Fruit fly (Drosophila melanogaster) whole organism, embryonic: Measurements from ENCODE around the gene goe.

Source experiments
- Atf3 ChIP-seq: fragments of 200-800 bp; sonication (Bioruptor generic); optimal IDR thresholded peaks from 3 replicates; lab custom pipeline; 2016; ENCODE audit warnings: missing biosample characterization, missing genetic modification characterization
- B-H1 ChIP-seq: fragments of 200-800 bp; sonication (Bioruptor generic); IDR thresholded peaks from 3 replicates; pipeline ENCODE4 v1.3.6; 2022; ENCODE audit warnings: missing biosample characterization, missing genetic modification characterization
- Bgb ChIP-seq: fragments of 200-800 bp; sonication (Bioruptor generic); IDR thresholded peaks from 2 replicates; pipeline ENCODE4 v1.3.6; 2022; ENCODE audit warnings: missing biosample characterization, missing genetic modification characterization; ENCODE audit not compliant: partially characterized antibody
- CG10543 ChIP-seq: fragments of 200-800 bp; sonication (Bioruptor generic); optimal IDR thresholded peaks from 3 replicates; lab custom pipeline; 2017; ENCODE audit warnings: missing biosample characterization, mild to moderate bottlenecking, missing genetic modification characterization, moderate library complexity
- CG11695 ChIP-seq: fragments of 200-800 bp; sonication (Bioruptor generic); IDR thresholded peaks from 3 replicates; pipeline ENCODE4 v1.3.6; 2022; ENCODE audit warnings: missing biosample characterization, missing genetic modification characterization
- CG13296 ChIP-seq: fragments of 200-800 bp; sonication (Bioruptor generic); optimal IDR thresholded peaks from 3 replicates; lab custom pipeline; 2018; ENCODE audit warnings: missing biosample characterization, mild to moderate bottlenecking, missing genetic modification characterization
- CG13775 ChIP-seq: fragments of 200-800 bp; sonication (Bioruptor generic); optimal IDR thresholded peaks from 3 replicates; lab custom pipeline; 2017; ENCODE audit warnings: missing biosample characterization, mild to moderate bottlenecking, missing genetic modification characterization
- CG14710 ChIP-seq: fragments of 200-800 bp; sonication (Bioruptor generic); optimal IDR thresholded peaks from 3 replicates; lab custom pipeline; 2019; ENCODE audit warnings: missing biosample characterization, mild to moderate bottlenecking, missing genetic modification characterization, moderate library complexity
- CG14860 ChIP-seq: fragments of 200-800 bp; sonication (Bioruptor generic); IDR thresholded peaks from 3 replicates; pipeline ENCODE4 v1.3.6; 2022; ENCODE audit warnings: missing biosample characterization, missing genetic modification characterization; ENCODE audit not compliant: partially characterized antibody
- CG15479 ChIP-seq: fragments of 200-800 bp; sonication (Bioruptor generic); optimal IDR thresholded peaks from 3 replicates; lab custom pipeline; 2019; ENCODE audit warnings: missing biosample characterization, mild to moderate bottlenecking, missing genetic modification characterization, moderate library complexity
- CG1603 ChIP-seq: fragments of 200-800 bp; sonication (Bioruptor generic); optimal IDR thresholded peaks from 2 replicates; lab custom pipeline; 2019; ENCODE audit warnings: missing biosample characterization, mild to moderate bottlenecking, missing genetic modification characterization, moderate library complexity
- CG16815 ChIP-seq: fragments of 200-800 bp; sonication (Bioruptor generic); optimal IDR thresholded peaks from 3 replicates; lab custom pipeline; 2017; ENCODE audit warnings: missing biosample characterization, mild to moderate bottlenecking, missing genetic modification characterization
- CG17829 ChIP-seq: fragments of 200-800 bp; optimal IDR thresholded peaks from 2 replicates; lab custom pipeline; 2019; ENCODE audit warnings: missing biosample characterization, mild to moderate bottlenecking, missing genetic modification characterization, moderate library complexity
- CG18476 ChIP-seq: fragments of 200-800 bp; sonication (Bioruptor generic); optimal IDR thresholded peaks from 2 replicates; lab custom pipeline; 2016; ENCODE audit warnings: missing biosample characterization, mild to moderate bottlenecking, missing genetic modification characterization
- CG30403 ChIP-seq: fragments of 200-800 bp; sonication (Bioruptor generic); optimal IDR thresholded peaks from 3 replicates; lab custom pipeline; 2016; ENCODE audit warnings: missing biosample characterization, missing genetic modification characterization
- CG3281 ChIP-seq: fragments of 200-800 bp; sonication (Bioruptor generic); optimal IDR thresholded peaks from 3 replicates; lab custom pipeline; 2017; ENCODE audit warnings: missing biosample characterization, mild to moderate bottlenecking, missing genetic modification characterization
- CG42726 ChIP-seq: fragments of 200-800 bp; sonication (Bioruptor generic); IDR thresholded peaks from 2 replicates; pipeline ENCODE4 v1.3.6; 2022; ENCODE audit warnings: missing biosample characterization, missing genetic modification characterization; ENCODE audit not compliant: partially characterized antibody
- CG4360 ChIP-seq: fragments of 200-800 bp; sonication (Bioruptor generic); IDR thresholded peaks from 2 replicates; pipeline ENCODE4 v1.3.6; 2022; ENCODE audit warnings: missing biosample characterization, missing genetic modification characterization
- CG4854 ChIP-seq: fragments of 200-800 bp; sonication (Bioruptor generic); optimal IDR thresholded peaks from 2 replicates; lab custom pipeline; 2016; ENCODE audit warnings: missing biosample characterization, missing genetic modification characterization, inconsistent platforms
- CG7556 ChIP-seq: fragments of 200-800 bp; sonication (Bioruptor generic); optimal IDR thresholded peaks from 2 replicates; lab custom pipeline; 2017; ENCODE audit warnings: missing biosample characterization, mild to moderate bottlenecking, missing genetic modification characterization
- CG9215 ChIP-seq: fragments of 200-800 bp; sonication (Bioruptor generic); IDR thresholded peaks from 2 replicates; pipeline ENCODE4 v1.3.6; 2022; ENCODE audit warnings: missing biosample characterization, missing genetic modification characterization
- CG9727 ChIP-seq: fragments of 200-800 bp; sonication (Bioruptor generic); optimal IDR thresholded peaks from 3 replicates; lab custom pipeline; 2017; ENCODE audit warnings: missing biosample characterization, mild to moderate bottlenecking, missing genetic modification characterization
- CG9797 ChIP-seq: fragments of 200-800 bp; sonication (Bioruptor generic); optimal IDR thresholded peaks from 3 replicates; lab custom pipeline; 2018; ENCODE audit warnings: missing biosample characterization, mild to moderate bottlenecking, missing genetic modification characterization
- CG9932 ChIP-seq: fragments of 200-800 bp; sonication (Bioruptor generic); IDR thresholded peaks from 2 replicates; pipeline ENCODE4 v1.3.6; 2022; ENCODE audit warnings: missing biosample characterization, missing genetic modification characterization
- Chrac-16 ChIP-seq: fragments of 200-800 bp; sonication (Bioruptor generic); optimal IDR thresholded peaks from 3 replicates; lab custom pipeline; 2016; ENCODE audit warnings: missing biosample characterization, missing genetic modification characterization
- CrebB ChIP-seq: fragments of 200-800 bp; sonication (Bioruptor generic); optimal IDR thresholded peaks from 3 replicates; lab custom pipeline; 2018; ENCODE audit warnings: missing biosample characterization, mild to moderate bottlenecking, missing genetic modification characterization
- Dp ChIP-seq: fragments of 200-800 bp; sonication (Bioruptor generic); optimal IDR thresholded peaks from 2 replicates; lab custom pipeline; 2018; ENCODE audit warnings: missing biosample characterization, mild to moderate bottlenecking, missing genetic modification characterization, moderate library complexity
- E2f1 ChIP-seq: fragments of 200-800 bp; sonication (Bioruptor generic); IDR thresholded peaks from 2 replicates; pipeline ENCODE4 v1.3.6; 2022; ENCODE audit warnings: missing biosample characterization, missing genetic modification characterization
- Hr51 ChIP-seq, 2 experiments: fragments of 200-800 bp; sonication (Bioruptor generic); optimal IDR thresholded peaks; 2 replicates in 1 of 2; 3 replicates in 1 of 2; lab custom pipeline; 2016 to 2018; ENCODE audit warnings: missing biosample characterization in 2 of 2, missing genetic modification characterization in 2 of 2, mild to moderate bottlenecking in 1 of 2, moderate library complexity in 1 of 2
- MBD-R2 ChIP-seq: fragments of 200-800 bp; sonication (Bioruptor generic); IDR thresholded peaks from 2 replicates; pipeline ENCODE4 v1.3.6; 2022; ENCODE audit warnings: missing biosample characterization, missing genetic modification characterization
- MESR4 ChIP-seq: fragments of 200-800 bp; sonication (Bioruptor generic); optimal IDR thresholded peaks from 2 replicates; lab custom pipeline; 2018; ENCODE audit warnings: missing biosample characterization, mild to moderate bottlenecking, missing genetic modification characterization, moderate library complexity
- Optix ChIP-seq: fragments of 200-800 bp; sonication (Bioruptor generic); IDR thresholded peaks from 3 replicates; pipeline ENCODE4 v1.3.6; 2022; ENCODE audit warnings: missing biosample characterization, missing genetic modification characterization
- chinmo ChIP-seq: fragments of 200-800 bp; sonication (Bioruptor generic); IDR thresholded peaks from 4 replicates; pipeline ENCODE4 v1.3.6; 2022; ENCODE audit warnings: missing biosample characterization, missing genetic modification characterization; ENCODE audit not compliant: partially characterized antibody
- croc ChIP-seq: fragments of 200-800 bp; sonication (Bioruptor generic); conservative IDR thresholded peaks from 3 replicates; pipeline ENCODE4 v1.3.6; 2022; ENCODE audit warnings: missing biosample characterization, missing genetic modification characterization
- dpn ChIP-seq, 2 experiments: fragments of 200-800 bp; sonication (Bioruptor generic); optimal IDR thresholded peaks; 3 replicates each; lab custom pipeline; 2016; ENCODE audit warnings: missing biosample characterization in 2 of 2, missing genetic modification characterization in 2 of 2
- dysf ChIP-seq: fragments of 200-800 bp; sonication (Bioruptor generic); IDR thresholded peaks from 3 replicates; pipeline ENCODE4 v1.3.6; 2022; ENCODE audit warnings: missing biosample characterization, missing genetic modification characterization
- ewg ChIP-seq: fragments of 200-800 bp; sonication (Bioruptor generic); optimal IDR thresholded peaks from 3 replicates; lab custom pipeline; 2017; ENCODE audit warnings: mild to moderate bottlenecking, missing biosample characterization, missing genetic modification reagents, missing genetic modification characterization
- fd64A ChIP-seq: fragments of 200-800 bp; sonication (Bioruptor generic); optimal IDR thresholded peaks from 3 replicates; lab custom pipeline; 2018; ENCODE audit warnings: missing biosample characterization, mild to moderate bottlenecking, missing genetic modification characterization
- gem ChIP-seq: fragments of 200-800 bp; sonication (Bioruptor generic); optimal IDR thresholded peaks from 2 replicates; lab custom pipeline; 2019; ENCODE audit warnings: missing biosample characterization, mild to moderate bottlenecking, missing genetic modification characterization, moderate library complexity
- gt ChIP-seq: fragments of 200-800 bp; sonication (Bioruptor generic); IDR thresholded peaks from 2 replicates; pipeline ENCODE4 v1.3.6; 2022; ENCODE audit warnings: missing biosample characterization, missing genetic modification characterization
- h ChIP-seq: fragments of >200 bp; optimal IDR thresholded peaks from 2 replicates; lab custom pipeline; 2017
- kay ChIP-seq: fragments of 200-800 bp; sonication (Bioruptor generic); optimal IDR thresholded peaks from 2 replicates; lab custom pipeline; 2016; ENCODE audit warnings: missing biosample characterization, missing genetic modification characterization
- nerfin-1 ChIP-seq: fragments of 200-800 bp; sonication (Bioruptor generic); optimal IDR thresholded peaks from 3 replicates; lab custom pipeline; 2019; ENCODE audit warnings: missing biosample characterization, mild to moderate bottlenecking, missing genetic modification characterization, moderate library complexity
- nmo ChIP-seq: fragments of 200-800 bp; sonication (Bioruptor generic); optimal IDR thresholded peaks from 2 replicates; lab custom pipeline; 2018; ENCODE audit warnings: missing biosample characterization, mild to moderate bottlenecking, missing genetic modification characterization, moderate library complexity
- onecut ChIP-seq: fragments of 200-800 bp; sonication (Bioruptor generic); IDR thresholded peaks from 2 replicates; pipeline ENCODE4 v1.3.6; 2022; ENCODE audit warnings: missing biosample characterization, missing genetic modification characterization
- row ChIP-seq: fragments of 200-800 bp; sonication (Bioruptor generic); IDR thresholded peaks from 3 replicates; pipeline ENCODE4 v1.3.6; 2022; ENCODE audit warnings: missing biosample characterization, missing genetic modification characterization
- vfl ChIP-seq: fragments of 200-800 bp; sonication (Bioruptor generic); optimal IDR thresholded peaks from 2 replicates; lab custom pipeline; 2016; ENCODE audit warnings: missing biosample characterization, missing genetic modification characterization
- wor ChIP-seq: fragments of 200-800 bp; sonication (Bioruptor generic); IDR thresholded peaks from 2 replicates; pipeline ENCODE4 v1.3.6; 2022; ENCODE audit warnings: missing biosample characterization, missing genetic modification characterization
- yki ChIP-seq: fragments of >200 bp; optimal IDR thresholded peaks from 3 replicates; lab custom pipeline; 2018
- zen ChIP-seq: fragments of 200-800 bp; sonication (Bioruptor generic); optimal IDR thresholded peaks from 3 replicates; lab custom pipeline; 2018; ENCODE audit warnings: missing biosample characterization, mild to moderate bottlenecking, missing genetic modification characterization, moderate library complexity
- zf30C ChIP-seq: fragments of 200-800 bp; sonication (Bioruptor generic); optimal IDR thresholded peaks from 3 replicates; lab custom pipeline; 2018; ENCODE audit warnings: missing biosample characterization, mild to moderate bottlenecking, missing genetic modification characterization

Gene goe

DNA sequence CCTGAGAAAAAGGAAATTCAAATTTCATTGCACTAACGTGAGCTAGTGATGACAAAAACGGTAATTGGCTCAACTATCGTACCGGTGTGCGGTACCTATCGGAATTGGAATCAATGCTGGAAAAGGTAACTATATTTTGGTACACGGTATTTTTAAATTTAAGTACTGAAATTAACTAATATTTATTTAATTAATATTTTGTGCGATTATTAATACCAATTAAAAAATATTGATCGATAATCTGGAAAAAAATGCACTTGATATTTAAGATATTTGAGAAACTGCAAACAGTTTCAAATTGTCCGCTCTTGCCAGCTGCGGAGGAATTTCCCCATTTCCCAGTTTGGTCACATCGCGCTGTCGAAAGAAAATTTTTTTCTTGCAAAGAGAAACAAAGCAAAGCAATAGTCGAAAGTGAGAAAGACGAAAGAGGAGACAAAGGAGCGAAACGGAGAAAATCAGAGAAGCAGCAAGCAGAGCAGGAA, 35.7 kb upstream of the goe start (continued):
- TF ChIP-seq chinmo, result no peak
- TF ChIP-seq CG13775 (GFP tag; lab: Kevin White, UChicago), result peak; percentile 2
- no peak for TF ChIP-seq yki (lab: Kevin White, UChicago)
- TF ChIP-seq CG1603 (tag; lab: Kevin White, UChicago), result no peak
- TF ChIP-seq CG9727, result peak; percentile 28
- TF ChIP-seq row, result peak; percentile 36; the same call in 2 of the 3 replicates
- no peak for TF ChIP-seq CG4854
- TF ChIP-seq CG4360 (GFP tag; lab: Robert Waterston, UW), result no peak
- no peak for TF ChIP-seq CG11695 (GFP tag; lab: Robert Waterston, UW)
- TF ChIP-seq CG14710, result peak; percentile 25
- TF ChIP-seq CG16815 (GFP tag; lab: Kevin White, UChicago), result no peak
- TF ChIP-seq Optix (GFP tag; lab: Robert Waterston, UW), result no peak
- TF ChIP-seq croc (GFP tag; lab: Robert Waterston, UW), result no peak
- TF ChIP-seq vfl (GFP tag; lab: Kevin White, UChicago), result no peak
- TF ChIP-seq fd64A, result no peak
- TF ChIP-seq zf30C (GFP tag; lab: Kevin White, UChicago), result no peak
- peak; percentile 51; the same call in 1 of the 2 replicates for TF ChIP-seq CG42726 (GFP tag; lab: Robert Waterston, UW)
- TF ChIP-seq dysf (GFP tag; lab: Robert Waterston, UW), result no peak
- TF ChIP-seq E2f1 (GFP tag; lab: Robert Waterston, UW), result no peak
- TF ChIP-seq CG10543 (GFP tag; lab: Kevin White, UChicago), result no peak
- TF ChIP-seq CG18476 (GFP tag; lab: Kevin White, UChicago), result no peak
- peak; percentile 5 for TF ChIP-seq nerfin-1 (tag; lab: Kevin White, UChicago)
- TF ChIP-seq CG3281, result no peak
- TF ChIP-seq onecut (GFP tag; lab: Robert Waterston, UW), result no peak
- no peak for TF ChIP-seq CG7556
- no peak for TF ChIP-seq CG13296 (GFP tag; lab: Kevin White, UChicago)
- no peak for TF ChIP-seq zen (tag; lab: Kevin White, UChicago)
- no peak for TF ChIP-seq gt (GFP tag; lab: Robert Waterston, UW)
- no peak for TF ChIP-seq B-H1 (GFP tag; lab: Robert Waterston, UW)
- TF ChIP-seq CG14860, result peak; percentile 33; the same call in 1 of the 3 replicates
- no peak for TF ChIP-seq Atf3
- TF ChIP-seq nmo (GFP tag; lab: Kevin White, UChicago), result peak; percentile 28
- TF ChIP-seq h, result no peak
- TF ChIP-seq CG30403, result peak; percentile 5
- peak; percentile 60 for TF ChIP-seq CG15479 (GFP tag; lab: Kevin White, UChicago)
- TF ChIP-seq Dp (GFP tag; lab: Kevin White, UChicago), result peak; percentile 78
- TF ChIP-seq MESR4 (GFP tag; lab: Kevin White, UChicago), result peak; percentile 77
- TF ChIP-seq Hr51 (GFP tag; optimal IDR thresholded peaks at IDR 0.05; lab: Kevin White, UChicago), result no peak
- TF ChIP-seq MBD-R2 (GFP tag; lab: Robert Waterston, UW), result no peak; the same call in 1 of the 2 replicates
- TF ChIP-seq CrebB, result no peak
- 0 out of 2 replicates have a peak, but pooled peaks have one; percentile 38 for TF ChIP-seq CG9215 (GFP tag; lab: Robert Waterston, UW)
- peak; percentile 8 for TF ChIP-seq gem (tag; lab: Kevin White, UChicago)
- no peak for TF ChIP-seq ewg (GFP tag; lab: Kevin White, UChicago)
- TF ChIP-seq Chrac-16, result no peak
- peak; percentile 62 for TF ChIP-seq CG9797
- no peak for TF ChIP-seq dpn (GFP tag; optimal IDR thresholded peaks at IDR 0.05; lab: Kevin White, UChicago)
- TF ChIP-seq CG17829 (tag; lab: Kevin White, UChicago), result peak; percentile 6
- TF ChIP-seq wor, result no peak
- TF ChIP-seq Bgb (GFP tag; lab: Robert Waterston, UW), result peak; percentile 57
- no peak for TF ChIP-seq kay (GFP tag; lab: Kevin White, UChicago)
- TF ChIP-seq CG9932 (GFP tag; lab: Robert Waterston, UW), result peak; percentile 62
